Fruit fly (Drosophila melanogaster) whole organism, embryonic: Measurements from ENCODE around the gene CG43333.
A peak's percentile ranks its signal among the peaks of the same experiment; 100 is the strongest.

Experiments
- ATbp ChIP-seq: fragments of 200-800 bp; sonication (Bioruptor generic); optimal IDR thresholded peaks from 2 replicates; lab custom pipeline; 2017; ENCODE audit warnings: missing biosample characterization, mild to moderate bottlenecking, missing genetic modification characterization, missing genetic modification reagents
- BEAF-32 ChIP-seq: fragments of 200-800 bp; sonication (Bioruptor generic); optimal IDR thresholded peaks from 3 replicates; lab custom pipeline; 2017; ENCODE audit warnings: missing biosample characterization, missing genetic modification characterization, mild to moderate bottlenecking, moderate library complexity, missing genetic modification reagents
- Blimp-1 ChIP-seq: fragments of 200-800 bp; sonication (Bioruptor generic); optimal IDR thresholded peaks from 3 replicates; lab custom pipeline; 2018; ENCODE audit warnings: missing biosample characterization, missing genetic modification characterization, mild to moderate bottlenecking, moderate library complexity, missing genetic modification reagents
- CG12744 ChIP-seq: fragments of 200-800 bp; sonication (Bioruptor generic); optimal IDR thresholded peaks from 2 replicates; lab custom pipeline; 2016; ENCODE audit warnings: missing biosample characterization, missing genetic modification characterization
- CG12942 ChIP-seq: fragments of 200-800 bp; sonication (Bioruptor generic); optimal IDR thresholded peaks from 3 replicates; lab custom pipeline; 2016; ENCODE audit warnings: missing biosample characterization, missing genetic modification characterization
- CG13287 ChIP-seq: fragments of 200-800 bp; sonication (Bioruptor generic); IDR thresholded peaks from 2 replicates; pipeline ENCODE4 v1.3.6; 2022; ENCODE audit warnings: missing biosample characterization, missing genetic modification characterization; ENCODE audit not compliant: partially characterized antibody
- CG14965 ChIP-seq: fragments of 200-800 bp; sonication (Bioruptor generic); optimal IDR thresholded peaks from 2 replicates; lab custom pipeline; 2016; ENCODE audit warnings: missing biosample characterization, missing genetic modification characterization, borderline replicate concordance
- CG1529 ChIP-seq: fragments of 200-800 bp; sonication (Bioruptor generic); optimal IDR thresholded peaks from 3 replicates; lab custom pipeline; 2018; ENCODE audit warnings: missing biosample characterization, missing genetic modification characterization
- CG16779 ChIP-seq: fragments of 200-800 bp; sonication (Bioruptor generic); IDR thresholded peaks from 2 replicates; pipeline ENCODE4 v1.3.6; 2022; ENCODE audit warnings: missing biosample characterization, missing genetic modification characterization
- CG17568 ChIP-seq: fragments of 200-800 bp; sonication (Bioruptor generic); optimal IDR thresholded peaks from 2 replicates; lab custom pipeline; 2018; ENCODE audit warnings: missing biosample characterization, mild to moderate bottlenecking, missing genetic modification characterization, moderate library complexity
- CG2712 ChIP-seq: fragments of 200-800 bp; optimal IDR thresholded peaks from 3 replicates; lab custom pipeline; 2019; ENCODE audit warnings: missing biosample characterization, mild to moderate bottlenecking, missing genetic modification characterization, moderate library complexity
- CG30020 ChIP-seq: fragments of 200-800 bp; optimal IDR thresholded peaks from 2 replicates; lab custom pipeline; 2019; ENCODE audit warnings: missing biosample characterization, mild to moderate bottlenecking, missing genetic modification characterization, moderate library complexity
- CG4820 ChIP-seq: fragments of 200-800 bp; sonication (Bioruptor generic); optimal IDR thresholded peaks from 3 replicates; lab custom pipeline; 2016; ENCODE audit warnings: missing biosample characterization, missing genetic modification characterization
- CG6175 ChIP-seq: fragments of 200-800 bp; sonication (Bioruptor generic); IDR thresholded peaks from 3 replicates; pipeline ENCODE4 v1.3.6; 2022; ENCODE audit warnings: missing biosample characterization, missing genetic modification characterization
- CG7271 ChIP-seq: fragments of 200-800 bp; sonication (Bioruptor generic); optimal IDR thresholded peaks from 2 replicates; lab custom pipeline; 2018; ENCODE audit warnings: missing biosample characterization, mild to moderate bottlenecking, missing genetic modification characterization, moderate library complexity
- CG7357 ChIP-seq: fragments of 200-800 bp; sonication (Bioruptor generic); IDR thresholded peaks from 3 replicates; pipeline ENCODE4 v1.3.6; 2022; ENCODE audit warnings: missing biosample characterization, missing genetic modification characterization
- CG7839 ChIP-seq: fragments of 200-800 bp; sonication (Bioruptor generic); optimal IDR thresholded peaks from 3 replicates; lab custom pipeline; 2018; ENCODE audit warnings: missing biosample characterization, mild to moderate bottlenecking, missing genetic modification characterization, moderate library complexity
- CHES-1-like ChIP-seq: fragments of 200-800 bp; sonication (Bioruptor generic); optimal IDR thresholded peaks from 2 replicates; lab custom pipeline; 2016; ENCODE audit warnings: missing biosample characterization, missing genetic modification characterization
- Chrac-16 ChIP-seq: fragments of 200-800 bp; sonication (Bioruptor generic); optimal IDR thresholded peaks from 3 replicates; lab custom pipeline; 2016; ENCODE audit warnings: missing biosample characterization, missing genetic modification characterization
- Dad ChIP-seq: fragments of 200-800 bp; sonication (Bioruptor generic); optimal IDR thresholded peaks from 3 replicates; lab custom pipeline; 2016; ENCODE audit warnings: missing biosample characterization, missing genetic modification characterization
- Doc3 ChIP-seq: fragments of 200-800 bp; sonication (Bioruptor generic); IDR thresholded peaks from 3 replicates; pipeline ENCODE4 v1.3.6; 2022; ENCODE audit warnings: missing biosample characterization, missing genetic modification characterization; ENCODE audit not compliant: partially characterized antibody
- Drgx ChIP-seq: fragments of 200-800 bp; sonication (Bioruptor generic); IDR thresholded peaks from 2 replicates; pipeline ENCODE4 v1.3.6; 2022; ENCODE audit warnings: missing biosample characterization, missing genetic modification characterization
- GATAe ChIP-seq: fragments of 200-800 bp; sonication (Bioruptor generic); conservative IDR thresholded peaks from 2 replicates; pipeline ENCODE4 v1.3.6; 2022; ENCODE audit warnings: missing biosample characterization, missing genetic modification characterization
- HLH3B ChIP-seq: fragments of 200-800 bp; sonication (Bioruptor generic); IDR thresholded peaks from 2 replicates; pipeline ENCODE4 v1.3.6; 2022; ENCODE audit warnings: missing biosample characterization, missing genetic modification characterization
- Lim3 ChIP-seq: fragments of 200-800 bp; sonication (Bioruptor generic); IDR thresholded peaks from 2 replicates; pipeline ENCODE4 v1.3.6; 2022; ENCODE audit warnings: missing biosample characterization, missing genetic modification characterization
- NFAT ChIP-seq: fragments of 200-800 bp; sonication (Bioruptor generic); IDR thresholded peaks from 2 replicates; pipeline ENCODE4 v1.3.6; 2022; ENCODE audit warnings: missing biosample characterization, missing genetic modification characterization
- Nf-YA ChIP-seq: fragments of 200-800 bp; sonication (Bioruptor generic); IDR thresholded peaks from 2 replicates; pipeline ENCODE4 v1.3.6; 2022; ENCODE audit warnings: missing biosample characterization, missing genetic modification characterization
- NfI ChIP-seq: fragments of 200-800 bp; sonication (Bioruptor generic); optimal IDR thresholded peaks from 3 replicates; lab custom pipeline; 2018; ENCODE audit warnings: missing biosample characterization, mild to moderate bottlenecking, missing genetic modification characterization, moderate library complexity
- Oli ChIP-seq: fragments of 200-800 bp; sonication (Bioruptor generic); optimal IDR thresholded peaks from 2 replicates; lab custom pipeline; 2018; ENCODE audit warnings: missing biosample characterization, mild to moderate bottlenecking, missing genetic modification characterization, moderate library complexity
- Stat92E ChIP-seq, 3 experiments: fragments of >200 bp in 2 of 3; fragments of 200-800 bp in 1 of 3; sonication (Bioruptor generic) in 1 of 3; optimal IDR thresholded peaks; 2 replicates each; lab custom pipeline; 2017 to 2019; ENCODE audit warnings: missing biosample characterization in 3 of 3, missing genetic modification characterization in 3 of 3, mild to moderate bottlenecking in 1 of 3, moderate library complexity in 1 of 3
- Trl ChIP-seq, 3 experiments: fragments of >200 bp in 2 of 3; fragments of 200-800 bp in 1 of 3; sonication (Bioruptor generic) in 1 of 3; optimal IDR thresholded peaks; 2 replicates in 1 of 3; 3 replicates in 2 of 3; lab custom pipeline; 2016 to 2017; ENCODE audit warnings: missing biosample characterization in 1 of 3, missing genetic modification characterization in 1 of 3
- cad ChIP-seq: fragments of >200 bp; optimal IDR thresholded peaks from 2 replicates; lab custom pipeline; 2017; ENCODE audit warnings: missing biosample characterization, missing genetic modification characterization
- chn ChIP-seq: fragments of 200-800 bp; sonication (Bioruptor generic); optimal IDR thresholded peaks from 2 replicates; lab custom pipeline; 2016; ENCODE audit warnings: missing biosample characterization, missing genetic modification characterization
- dati ChIP-seq: fragments of 200-800 bp; sonication (Bioruptor generic); IDR thresholded peaks from 2 replicates; pipeline ENCODE4 v1.3.6; 2022; ENCODE audit warnings: missing biosample characterization, missing genetic modification characterization
- eve ChIP-seq, 2 experiments: fragments of >200 bp; optimal IDR thresholded peaks; 2 replicates each; lab custom pipeline; 2017; ENCODE audit warnings: missing biosample characterization in 2 of 2, missing genetic modification characterization in 2 of 2
- fru ChIP-seq: fragments of >200 bp; optimal IDR thresholded peaks from 2 replicates; lab custom pipeline; 2017
- fu2 ChIP-seq: fragments of 200-800 bp; sonication (Bioruptor generic); optimal IDR thresholded peaks from 2 replicates; lab custom pipeline; 2016; ENCODE audit warnings: missing biosample characterization, missing genetic modification characterization
- lbe ChIP-seq: fragments of 200-800 bp; sonication (Bioruptor generic); optimal IDR thresholded peaks from 2 replicates; lab custom pipeline; 2016; ENCODE audit warnings: missing biosample characterization, mild to moderate bottlenecking, missing genetic modification characterization
- nau ChIP-seq: fragments of 200-800 bp; sonication (Bioruptor generic); optimal IDR thresholded peaks from 3 replicates; lab custom pipeline; 2017; ENCODE audit warnings: missing biosample characterization, mild to moderate bottlenecking, missing genetic modification characterization, missing genetic modification reagents
- nmo ChIP-seq: fragments of 200-800 bp; sonication (Bioruptor generic); optimal IDR thresholded peaks from 2 replicates; lab custom pipeline; 2018; ENCODE audit warnings: missing biosample characterization, mild to moderate bottlenecking, missing genetic modification characterization, moderate library complexity
- otp ChIP-seq: fragments of 200-800 bp; sonication (Bioruptor generic); IDR thresholded peaks from 3 replicates; pipeline ENCODE4, ENCODE4 v1.3.6; 2022; ENCODE audit warnings: missing biosample characterization, missing genetic modification characterization
- ro ChIP-seq: fragments of 200-800 bp; sonication (Bioruptor generic); IDR thresholded peaks from 2 replicates; pipeline ENCODE4 v1.3.6; 2022; ENCODE audit warnings: missing biosample characterization, missing genetic modification characterization
- scrt ChIP-seq: fragments of 200-800 bp; sonication (Bioruptor generic); optimal IDR thresholded peaks from 2 replicates; lab custom pipeline; 2018; ENCODE audit warnings: missing biosample characterization, mild to moderate bottlenecking, missing genetic modification characterization, moderate library complexity
- sim ChIP-seq: fragments of 200-800 bp; sonication (Bioruptor generic); IDR thresholded peaks from 2 replicates; pipeline ENCODE4 v1.3.6; 2022; ENCODE audit warnings: missing biosample characterization, missing genetic modification characterization
- tin ChIP-seq: fragments of 200-800 bp; sonication (Bioruptor generic); optimal IDR thresholded peaks from 3 replicates; lab custom pipeline; 2016; ENCODE audit warnings: missing biosample characterization, missing genetic modification characterization
- tna ChIP-seq: fragments of 200-800 bp; sonication (Bioruptor generic); IDR thresholded peaks from 2 replicates; pipeline ENCODE4 v1.3.6; 2022; ENCODE audit warnings: missing biosample characterization, missing genetic modification characterization; ENCODE audit not compliant: partially characterized antibody
- toy ChIP-seq: fragments of 200-800 bp; sonication (Bioruptor generic); IDR thresholded peaks from 2 replicates; pipeline ENCODE4 v1.3.6; 2022; ENCODE audit warnings: missing biosample characterization, missing genetic modification characterization
- vfl ChIP-seq: fragments of 200-800 bp; sonication (Bioruptor generic); optimal IDR thresholded peaks from 2 replicates; lab custom pipeline; 2016; ENCODE audit warnings: missing biosample characterization, missing genetic modification characterization
- vvl ChIP-seq: fragments of 200-800 bp; sonication (Bioruptor generic); IDR thresholded peaks from 2 replicates; pipeline ENCODE4 v1.3.6; 2022; ENCODE audit warnings: missing biosample characterization, missing genetic modification characterization
- yki ChIP-seq: fragments of >200 bp; optimal IDR thresholded peaks from 3 replicates; lab custom pipeline; 2018
- z ChIP-seq: fragments of 200-800 bp; sonication (Bioruptor generic); IDR thresholded peaks from 3 replicates; pipeline ENCODE4 v1.3.6; 2022; ENCODE audit warnings: missing biosample characterization, missing genetic modification characterization
- zen ChIP-seq: fragments of 200-800 bp; sonication (Bioruptor generic); optimal IDR thresholded peaks from 3 replicates; lab custom pipeline; 2018; ENCODE audit warnings: missing biosample characterization, mild to moderate bottlenecking, missing genetic modification characterization, moderate library complexity

The CG43333 gene

DNA sequence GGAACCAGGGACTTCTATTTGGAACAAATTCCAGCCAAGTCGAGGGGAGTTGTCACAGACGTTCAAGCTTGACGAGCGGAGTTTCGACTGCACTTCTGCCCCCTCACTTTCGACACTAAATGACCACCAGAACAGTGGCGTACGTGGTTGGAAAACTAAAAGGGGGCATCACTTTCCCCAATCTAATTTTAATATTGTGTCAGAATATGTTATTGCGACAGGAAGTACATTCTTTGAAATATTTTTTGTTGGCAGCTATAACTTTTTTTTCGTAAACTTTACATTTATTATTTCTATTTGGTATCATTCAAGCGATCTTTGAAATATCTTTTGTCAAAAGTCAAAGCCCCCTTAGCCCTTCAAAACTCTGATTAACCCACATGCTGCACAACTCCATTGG, 32.2 kb upstream of the CG43333 start (continued):
- TF ChIP-seq CG2712 = peak; percentile 70
- TF ChIP-seq lbe (GFP tag; lab: Kevin White, UChicago) = no peak
- no peak for TF ChIP-seq CG14965 (GFP tag; lab: Kevin White, UChicago)
- TF ChIP-seq CG1529 (GFP tag; lab: Kevin White, UChicago) = no peak
- TF ChIP-seq z = no peak
- no peak for TF ChIP-seq CG17568 (GFP tag; lab: Kevin White, UChicago)
- TF ChIP-seq yki = no peak
- TF ChIP-seq CG7271 = no peak
- no peak for TF ChIP-seq Dad
- TF ChIP-seq Blimp-1 (GFP tag; lab: Kevin White, UChicago) = peak; percentile 86
- TF ChIP-seq zen (tag; lab: Kevin White, UChicago) = no peak
- no peak for TF ChIP-seq CG12942
- TF ChIP-seq CG12744 (GFP tag; lab: Kevin White, UChicago) = no peak
- no peak for TF ChIP-seq nau
- TF ChIP-seq CG30020 (tag; lab: Kevin White, UChicago) = no peak
- TF ChIP-seq CG16779 (GFP tag; lab: Robert Waterston, UW) = no peak
- no peak for TF ChIP-seq Drgx (GFP tag; lab: Robert Waterston, UW)
- no peak for TF ChIP-seq Lim3
- no peak for TF ChIP-seq Trl (optimal IDR thresholded peaks at IDR 0.05; lab: Kevin White, UChicago)
- no peak for TF ChIP-seq Trl (GFP tag; optimal IDR thresholded peaks at IDR 0.05; lab: Kevin White, UChicago)
- no peak for TF ChIP-seq Chrac-16 (GFP tag; lab: Kevin White, UChicago)
- no peak for TF ChIP-seq CG6175
- no peak for TF ChIP-seq NFAT
- no peak for TF ChIP-seq HLH3B (GFP tag; lab: Robert Waterston, UW)
- TF ChIP-seq eve (GFP tag; optimal IDR thresholded peaks at IDR 0.05; lab: Kevin White, UChicago) = no peak
- no peak for TF ChIP-seq dati
- TF ChIP-seq nmo (GFP tag; lab: Kevin White, UChicago) = peak; percentile 48
- TF ChIP-seq vfl (GFP tag; lab: Kevin White, UChicago) = no peak
- no peak for TF ChIP-seq toy
- TF ChIP-seq ATbp (GFP tag; lab: Kevin White, UChicago) = peak; percentile 43
- no peak for TF ChIP-seq fru (lab: Kevin White, UChicago)
- TF ChIP-seq BEAF-32 (GFP tag; lab: Kevin White, UChicago) = no peak
- TF ChIP-seq otp (GFP tag; lab: Robert Waterston, UW) = no peak
- no peak for TF ChIP-seq tna
- no peak for TF ChIP-seq CG7357
- TF ChIP-seq scrt (GFP tag; lab: Kevin White, UChicago) = no peak
- no peak for TF ChIP-seq CG13287
- TF ChIP-seq fu2 (GFP tag; lab: Kevin White, UChicago) = no peak
- TF ChIP-seq chn = peak; percentile 30
- TF ChIP-seq vvl = peak; percentile 46; the same call in 1 of the 2 replicates
- peak; percentile 8 for TF ChIP-seq CG4820 (GFP tag; lab: Kevin White, UChicago)
- TF ChIP-seq ro (GFP tag; lab: Robert Waterston, UW) = no peak
- peak; percentile 51 for TF ChIP-seq Oli (tag; lab: Kevin White, UChicago)
- TF ChIP-seq tin (GFP tag; lab: Kevin White, UChicago) = peak; percentile 18
- TF ChIP-seq NfI (GFP tag; lab: Kevin White, UChicago) = no peak
- TF ChIP-seq cad (GFP tag; lab: Kevin White, UChicago) = no peak
- TF ChIP-seq GATAe = no peak
- no peak for TF ChIP-seq sim (GFP tag; lab: Robert Waterston, UW)
- peak; percentile 35 for TF ChIP-seq CG7839
- no peak for TF ChIP-seq Nf-YA (GFP tag; lab: Robert Waterston, UW)
- no peak for TF ChIP-seq CHES-1-like
- no peak for TF ChIP-seq Doc3 (GFP tag; lab: Robert Waterston, UW)
- no peak for TF ChIP-seq Stat92E (GFP tag; optimal IDR thresholded peaks at IDR 0.05; lab: Kevin White, UChicago)
